In genomic region chrX:1965512-1965911, dm6 we compare ENCODE assay signal across 3 fruit fly cellular contexts.
A peak's percentile ranks its signal among the peaks of the same experiment; 100 is the strongest.
TF ChIP-seq lines count a peak whose summit lies in the region.

No protein-coding gene starts in this region.

- no peak for TF ChIP-seq CTCF in whole organism, embryonic (GFP tag; optimal IDR thresholded peaks at IDR 0.05; lab: Kevin White, UChicago)

TF ChIP-seq in whole organism, adult, 20 proteins besides CTCF, POLR2A, EP300 and RAD21:
- TF ChIP-seq toe (GFP tag; optimal IDR thresholded peaks at IDR 0.05; lab: Kevin White, UChicago) (no peak), Clk (GFP tag; optimal IDR thresholded peaks at IDR 0.05; lab: Kevin White, UChicago) (no peak), tj (GFP tag; optimal IDR thresholded peaks at IDR 0.05; lab: Kevin White, UChicago) (peak; percentile 85), pad (GFP tag; optimal IDR thresholded peaks at IDR 0.05; lab: Kevin White, UChicago) (no peak)

TF ChIP-seq in whole organism, embryonic, 481 proteins besides CTCF, POLR2A, EP300 and RAD21:
- TF ChIP-seq CG7745 (tag; optimal IDR thresholded peaks at IDR 0.05; lab: Kevin White, UChicago) (no peak), Adf1 (GFP tag; IDR thresholded peaks at IDR 0.05; lab: Robert Waterston, UW) (0 out of 2 replicates have a peak, but pooled peaks have one; percentile 7)

TF ChIP-seq in whole organism, prepupa, 60 proteins besides CTCF, POLR2A, EP300 and RAD21:
- TF ChIP-seq Eip93F (GFP tag; optimal IDR thresholded peaks at IDR 0.05; lab: Kevin White, UChicago): peak; percentile 57
- no peak for TF ChIP-seq esn (GFP tag; optimal IDR thresholded peaks at IDR 0.05; lab: Kevin White, UChicago)
- TF ChIP-seq dac (GFP tag; optimal IDR thresholded peaks at IDR 0.05; lab: Kevin White, UChicago): no peak
- TF ChIP-seq vri (GFP tag; optimal IDR thresholded peaks at IDR 0.05; lab: Kevin White, UChicago): peak; percentile 21
- TF ChIP-seq CG10669 (GFP tag; optimal IDR thresholded peaks at IDR 0.05; lab: Kevin White, UChicago): no peak
- no peak for TF ChIP-seq Met (GFP tag; optimal IDR thresholded peaks at IDR 0.05; lab: Kevin White, UChicago)
- no peak for TF ChIP-seq Hr4 (GFP tag; optimal IDR thresholded peaks at IDR 0.05; lab: Kevin White, UChicago)
- TF ChIP-seq svp (GFP tag; lab: Kevin White, UChicago): peak; percentile 79
- no peak for TF ChIP-seq CG31627 (GFP tag; optimal IDR thresholded peaks at IDR 0.05; lab: Kevin White, UChicago)
TF ChIP-seq in whole organism, prepupa: peak in this region for 3.
